Fruit fly (Drosophila melanogaster) whole organism, embryonic: ENCODE results near the gene fzy.

Experiments
- Atf-2 ChIP-seq: fragments of 200-800 bp; sonication (Bioruptor generic); optimal IDR thresholded peaks from 2 replicates; lab custom pipeline; 2016; ENCODE audit warnings: missing biosample characterization, missing genetic modification characterization
- Bteb2 ChIP-seq: fragments of 200-800 bp; sonication (Bioruptor generic); optimal IDR thresholded peaks from 2 replicates; lab custom pipeline; 2016; ENCODE audit warnings: missing biosample characterization, missing genetic modification characterization
- CG10209 ChIP-seq: fragments of 200-800 bp; sonication (Bioruptor generic); optimal IDR thresholded peaks from 3 replicates; lab custom pipeline; 2017; ENCODE audit warnings: missing biosample characterization, mild to moderate bottlenecking, missing genetic modification characterization, missing genetic modification reagents
- CG10274 ChIP-seq: fragments of 200-800 bp; sonication (Bioruptor generic); optimal IDR thresholded peaks from 3 replicates; lab custom pipeline; 2017; ENCODE audit warnings: missing biosample characterization, mild to moderate bottlenecking, missing genetic modification characterization
- CG10321 ChIP-seq: fragments of 200-800 bp; sonication (Bioruptor generic); IDR thresholded peaks from 2 replicates; pipeline ENCODE4 v1.3.6; 2022; ENCODE audit warnings: missing biosample characterization, missing genetic modification characterization
- CG12391 ChIP-seq: fragments of 200-800 bp; sonication (Bioruptor generic); optimal IDR thresholded peaks from 3 replicates; lab custom pipeline; 2018; ENCODE audit warnings: missing biosample characterization, mild to moderate bottlenecking, missing genetic modification characterization, moderate library complexity
- CG13296 ChIP-seq: fragments of 200-800 bp; sonication (Bioruptor generic); optimal IDR thresholded peaks from 3 replicates; lab custom pipeline; 2018; ENCODE audit warnings: missing biosample characterization, mild to moderate bottlenecking, missing genetic modification characterization
- CG13775 ChIP-seq: fragments of 200-800 bp; sonication (Bioruptor generic); optimal IDR thresholded peaks from 3 replicates; lab custom pipeline; 2017; ENCODE audit warnings: missing biosample characterization, mild to moderate bottlenecking, missing genetic modification characterization
- CG14014 ChIP-seq: fragments of 200-800 bp; sonication (Bioruptor generic); IDR thresholded peaks from 2 replicates; pipeline ENCODE4 v1.3.6; 2022; ENCODE audit warnings: missing biosample characterization, missing genetic modification characterization
- CG14050 ChIP-seq: fragments of 200-800 bp; sonication (Bioruptor generic); IDR thresholded peaks from 3 replicates; pipeline ENCODE4 v1.3.6; 2022; ENCODE audit warnings: missing biosample characterization, missing genetic modification characterization
- CG16813 ChIP-seq: fragments of 200-800 bp; sonication (Bioruptor generic); IDR thresholded peaks from 3 replicates; pipeline ENCODE4 v1.3.6; 2022; ENCODE audit warnings: missing biosample characterization, missing genetic modification characterization; ENCODE audit not compliant: partially characterized antibody
- CG17186 ChIP-seq: fragments of 200-800 bp; sonication (Bioruptor generic); optimal IDR thresholded peaks from 3 replicates; lab custom pipeline; 2017; ENCODE audit warnings: missing biosample characterization, missing genetic modification reagents, missing genetic modification characterization
- CG1792 ChIP-seq: fragments of 200-800 bp; sonication (Bioruptor generic); optimal IDR thresholded peaks from 2 replicates; lab custom pipeline; 2016; ENCODE audit warnings: missing biosample characterization, missing genetic modification characterization
- CG18476 ChIP-seq: fragments of 200-800 bp; sonication (Bioruptor generic); optimal IDR thresholded peaks from 2 replicates; lab custom pipeline; 2016; ENCODE audit warnings: missing biosample characterization, mild to moderate bottlenecking, missing genetic modification characterization
- CG18764 ChIP-seq: fragments of 200-800 bp; sonication (Bioruptor generic); optimal IDR thresholded peaks from 3 replicates; lab custom pipeline; 2016; ENCODE audit warnings: missing biosample characterization, missing genetic modification characterization
- CG4328 ChIP-seq: fragments of 200-800 bp; sonication (Bioruptor generic); optimal IDR thresholded peaks from 3 replicates; lab custom pipeline; 2017; ENCODE audit warnings: missing biosample characterization, missing genetic modification reagents, missing genetic modification characterization
- CG4707 ChIP-seq: fragments of 200-800 bp; sonication (Bioruptor generic); optimal IDR thresholded peaks from 2 replicates; lab custom pipeline; 2018; ENCODE audit warnings: missing biosample characterization, mild to moderate bottlenecking, missing genetic modification characterization, moderate library complexity
- CG8281 ChIP-seq: fragments of 200-800 bp; sonication (Bioruptor generic); optimal IDR thresholded peaks from 2 replicates; lab custom pipeline; 2018; ENCODE audit warnings: missing biosample characterization, mild to moderate bottlenecking, missing genetic modification characterization, moderate library complexity
- Dbx ChIP-seq: fragments of 200-800 bp; sonication (Bioruptor generic); IDR thresholded peaks from 3 replicates; pipeline ENCODE4 v1.3.6; 2022; ENCODE audit warnings: missing biosample characterization, missing genetic modification characterization
- Dp ChIP-seq: fragments of 200-800 bp; sonication (Bioruptor generic); optimal IDR thresholded peaks from 2 replicates; lab custom pipeline; 2018; ENCODE audit warnings: missing biosample characterization, mild to moderate bottlenecking, missing genetic modification characterization, moderate library complexity
- ERR ChIP-seq: fragments of 200-800 bp; sonication (Bioruptor generic); optimal IDR thresholded peaks from 2 replicates; lab custom pipeline; 2016; ENCODE audit warnings: missing biosample characterization, missing genetic modification characterization
- Fer3 ChIP-seq: fragments of 200-800 bp; sonication (Bioruptor generic); optimal IDR thresholded peaks from 2 replicates; lab custom pipeline; 2018; ENCODE audit warnings: missing biosample characterization, mild to moderate bottlenecking, missing genetic modification characterization, moderate library complexity
- Gsc ChIP-seq: fragments of 200-800 bp; sonication (Bioruptor generic); IDR thresholded peaks from 2 replicates; pipeline ENCODE4 v1.3.6; 2022; ENCODE audit warnings: missing biosample characterization, missing genetic modification characterization
- Hmx ChIP-seq: fragments of 200-800 bp; sonication (Bioruptor generic); optimal IDR thresholded peaks from 2 replicates; lab custom pipeline; 2016; ENCODE audit warnings: missing biosample characterization, missing genetic modification characterization
- Jarid2 ChIP-seq: fragments of 200-800 bp; sonication (Bioruptor generic); optimal IDR thresholded peaks from 3 replicates; lab custom pipeline; 2017; ENCODE audit warnings: mild to moderate bottlenecking, missing biosample characterization, missing genetic modification reagents, missing genetic modification characterization
- NK7.1 ChIP-seq: fragments of 200-800 bp; sonication (Bioruptor generic); optimal IDR thresholded peaks from 3 replicates; lab custom pipeline; 2016; ENCODE audit warnings: missing biosample characterization, missing genetic modification characterization
- Poxn ChIP-seq: fragments of 200-800 bp; sonication (Bioruptor generic); IDR thresholded peaks from 2 replicates; pipeline ENCODE4 v1.3.6; 2022; ENCODE audit warnings: missing biosample characterization, missing genetic modification characterization
- Side ChIP-seq: fragments of 200-800 bp; sonication (Bioruptor generic); optimal IDR thresholded peaks from 2 replicates; lab custom pipeline; 2016; ENCODE audit warnings: missing biosample characterization, missing genetic modification characterization
- Sry-δ ChIP-seq: fragments of 200-800 bp; sonication (Bioruptor generic); optimal IDR thresholded peaks from 2 replicates; lab custom pipeline; 2016; ENCODE audit warnings: missing biosample characterization, missing genetic modification characterization
- Taf1 ChIP-seq: fragments of 200-800 bp; sonication (Bioruptor generic); IDR thresholded peaks from 2 replicates; pipeline ENCODE4 v1.3.6; 2022; ENCODE audit warnings: missing biosample characterization, missing genetic modification characterization
- Vsx1 ChIP-seq: fragments of 200-800 bp; sonication (Bioruptor generic); optimal IDR thresholded peaks from 2 replicates; lab custom pipeline; 2017; ENCODE audit warnings: missing biosample characterization, mild to moderate bottlenecking, missing genetic modification characterization, missing genetic modification reagents
- Xbp1 ChIP-seq: fragments of 200-800 bp; sonication (Bioruptor generic); optimal IDR thresholded peaks from 3 replicates; lab custom pipeline; 2016; ENCODE audit warnings: missing biosample characterization, mild to moderate bottlenecking, missing genetic modification characterization
- YL-1 ChIP-seq: fragments of 200-800 bp; sonication (Bioruptor generic); optimal IDR thresholded peaks from 3 replicates; lab custom pipeline; 2017; ENCODE audit warnings: missing biosample characterization, mild to moderate bottlenecking, missing genetic modification characterization
- al ChIP-seq: fragments of 200-800 bp; sonication (Bioruptor generic); IDR thresholded peaks from 2 replicates; pipeline ENCODE4 v1.3.6; 2022; ENCODE audit warnings: missing biosample characterization, missing genetic modification characterization
- bbx ChIP-seq: fragments of 200-800 bp; sonication (Bioruptor generic); IDR thresholded peaks from 2 replicates; pipeline ENCODE4 v1.3.6; 2022; ENCODE audit warnings: missing biosample characterization, missing genetic modification characterization; ENCODE audit not compliant: partially characterized antibody
- dan ChIP-seq: fragments of 200-800 bp; sonication (Bioruptor generic); IDR thresholded peaks from 2 replicates; pipeline ENCODE4 v1.3.6; 2022; ENCODE audit warnings: missing biosample characterization, missing genetic modification characterization
- esg ChIP-seq: fragments of 200-800 bp; sonication (Bioruptor generic); conservative IDR thresholded peaks from 2 replicates; pipeline ENCODE4 v1.3.6; 2022; ENCODE audit warnings: missing biosample characterization, missing genetic modification characterization
- h ChIP-seq: fragments of >200 bp; optimal IDR thresholded peaks from 2 replicates; lab custom pipeline; 2017
- knrl ChIP-seq: fragments of 200-800 bp; sonication (Bioruptor generic); IDR thresholded peaks from 3 replicates; pipeline ENCODE4 v1.3.6; 2022; ENCODE audit warnings: missing biosample characterization, missing genetic modification characterization; ENCODE audit not compliant: partially characterized antibody
- lola ChIP-seq, 3 experiments: fragments of >200 bp in 2 of 3; fragments of 200-800 bp in 1 of 3; sonication (Bioruptor generic) in 1 of 3; optimal IDR thresholded peaks; 2 replicates each; lab custom pipeline; 2017 to 2019; ENCODE audit warnings: missing biosample characterization in 3 of 3, missing genetic modification characterization in 3 of 3, mild to moderate bottlenecking in 1 of 3, moderate library complexity in 1 of 3
- nerfin-2 ChIP-seq: fragments of 200-800 bp; sonication (Bioruptor generic); IDR thresholded peaks from 2 replicates; pipeline ENCODE4 v1.3.6; 2022; ENCODE audit warnings: missing biosample characterization, missing genetic modification characterization; ENCODE audit not compliant: partially characterized antibody
- pan ChIP-seq, 4 experiments: fragments of >200 bp in 3 of 4; fragments of 200-800 bp in 1 of 4; sonication (Bioruptor generic) in 1 of 4; optimal IDR thresholded peaks in 3 of 4; IDR thresholded peaks in 1 of 4; 2 replicates each; pipeline versions ENCODE4 v1.3.6 to Lab custom; 2017 to 2022; ENCODE audit warnings: missing biosample characterization in 2 of 4, missing genetic modification characterization in 2 of 4, mixed read lengths in 1 of 4
- phol ChIP-seq: fragments of 200-800 bp; sonication (Bioruptor generic); optimal IDR thresholded peaks from 3 replicates; lab custom pipeline; 2018; ENCODE audit warnings: missing biosample characterization, mild to moderate bottlenecking, missing genetic modification characterization, moderate library complexity
- ro ChIP-seq: fragments of 200-800 bp; sonication (Bioruptor generic); IDR thresholded peaks from 2 replicates; pipeline ENCODE4 v1.3.6; 2022; ENCODE audit warnings: missing biosample characterization, missing genetic modification characterization
- slp2 ChIP-seq: fragments of 200-800 bp; sonication (Bioruptor generic); optimal IDR thresholded peaks from 2 replicates; lab custom pipeline; 2016; ENCODE audit warnings: missing biosample characterization, missing genetic modification characterization
- so ChIP-seq: fragments of 200-800 bp; sonication (Bioruptor generic); IDR thresholded peaks from 3 replicates; pipeline ENCODE4 v1.3.6; 2022; ENCODE audit warnings: missing biosample characterization, missing genetic modification characterization
- stwl ChIP-seq: fragments of 200-800 bp; sonication (Bioruptor generic); optimal IDR thresholded peaks from 3 replicates; lab custom pipeline; 2018; ENCODE audit warnings: missing biosample characterization, mild to moderate bottlenecking, missing genetic modification characterization, moderate library complexity
- tio ChIP-seq: fragments of 200-800 bp; sonication (Bioruptor generic); optimal IDR thresholded peaks from 2 replicates; lab custom pipeline; 2017; ENCODE audit warnings: missing biosample characterization, missing genetic modification characterization, inconsistent platforms
- unc-4 ChIP-seq: fragments of 200-800 bp; sonication (Bioruptor generic); IDR thresholded peaks from 2 replicates; pipeline ENCODE4 v1.3.6; 2022; ENCODE audit warnings: missing biosample characterization, missing genetic modification characterization; ENCODE audit not compliant: partially characterized antibody

Gene fzy

DNA sequence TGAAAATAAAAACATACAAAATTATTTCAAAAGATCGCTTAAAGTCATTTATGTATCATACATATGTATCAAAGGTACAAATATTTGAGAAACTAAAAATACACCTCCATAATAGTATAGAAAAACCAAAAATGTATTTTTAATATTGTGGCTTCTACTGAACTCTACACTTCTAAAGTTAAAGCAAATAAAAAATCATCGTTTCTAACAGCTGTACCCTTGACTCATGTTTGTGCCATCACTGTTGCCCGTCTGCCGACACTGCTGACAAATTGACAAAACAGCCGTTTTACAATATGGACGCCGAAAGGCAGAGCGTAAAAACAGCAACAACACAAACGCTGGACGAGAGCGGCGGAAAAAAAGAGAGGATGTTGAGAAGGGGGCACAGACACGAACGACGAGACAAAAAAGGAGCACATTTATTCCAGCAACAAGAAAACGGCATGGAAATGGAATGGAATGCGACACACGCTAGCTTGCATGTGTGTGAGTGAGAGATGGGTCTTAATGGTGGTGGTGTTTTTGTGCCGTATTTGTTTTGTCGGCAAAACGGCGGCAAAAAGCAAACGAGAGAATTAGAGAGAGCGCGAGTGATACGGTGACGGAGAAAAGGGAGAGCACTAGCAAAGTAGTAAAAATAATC, 24.3 kb upstream of the fzy start (continued):
- TF ChIP-seq knrl (GFP tag; lab: Robert Waterston, UW) (no peak), Dbx (GFP tag; lab: Robert Waterston, UW) (no peak), nerfin-2 (GFP tag; lab: Robert Waterston, UW) (no peak), Xbp1 (GFP tag; lab: Kevin White, UChicago) (peak; percentile 79), CG18476 (peak; percentile 78), CG13296 (GFP tag; lab: Kevin White, UChicago) (peak; percentile 55), CG14050 (GFP tag; lab: Robert Waterston, UW) (no peak), Sry-δ (GFP tag; lab: Kevin White, UChicago) (peak; percentile 41), tio (GFP tag; lab: Kevin White, UChicago) (peak; percentile 68), Atf-2 (GFP tag; lab: Kevin White, UChicago) (peak; percentile 19), phol (peak; percentile 93), pan (optimal IDR thresholded peaks at IDR 0.05; lab: Kevin White, UChicago) (no peak), pan (GFP tag; optimal IDR thresholded peaks at IDR 0.05 in 1 of 2, IDR thresholded peaks at IDR 0.05 in 1 of 2) (no peak), so (GFP tag; lab: Robert Waterston, UW) (no peak), slp2 (GFP tag; lab: Kevin White, UChicago) (peak; percentile 52), Hmx (GFP tag; lab: Kevin White, UChicago) (peak; percentile 41), Vsx1 (peak; percentile 54), NK7.1 (GFP tag; lab: Kevin White, UChicago) (peak; percentile 69), Bteb2 (GFP tag; lab: Kevin White, UChicago) (peak; percentile 71), CG4707 (GFP tag; lab: Kevin White, UChicago) (peak; percentile 19), lola (GFP tag; optimal IDR thresholded peaks at IDR 0.05; lab: Kevin White, UChicago) (peak in 1 of 3 experiments; percentile 78), Taf1 (GFP tag; lab: Robert Waterston, UW) (no peak), Dp (GFP tag; lab: Kevin White, UChicago) (no peak), ro (GFP tag; lab: Robert Waterston, UW) (no peak), CG8281 (tag; lab: Kevin White, UChicago) (peak; percentile 94), bbx (GFP tag; lab: Robert Waterston, UW) (no peak), CG10209 (GFP tag; lab: Kevin White, UChicago) (peak; percentile 88), Gsc (no peak), al (GFP tag; lab: Robert Waterston, UW) (no peak), CG13775 (GFP tag; lab: Kevin White, UChicago) (peak; percentile 85), CG1792 (GFP tag; lab: Kevin White, UChicago) (peak; percentile 74), CG17186 (GFP tag; lab: Kevin White, UChicago) (peak; percentile 24), unc-4 (GFP tag; lab: Robert Waterston, UW) (no peak), CG4328 (GFP tag; lab: Kevin White, UChicago) (peak; percentile 71), YL-1 (GFP tag; lab: Kevin White, UChicago) (no peak), Poxn (no peak), Fer3 (tag; lab: Kevin White, UChicago) (peak; percentile 87), CG16813 (GFP tag; lab: Robert Waterston, UW) (no peak), CG10274 (GFP tag; lab: Kevin White, UChicago) (peak; percentile 75), ERR (GFP tag; lab: Kevin White, UChicago) (peak; percentile 46), Side (GFP tag; lab: Kevin White, UChicago) (peak; percentile 72), CG18764 (GFP tag; lab: Kevin White, UChicago) (peak; percentile 75), CG12391 (peak; percentile 90), h (lab: Kevin White, UChicago) (no peak), CG14014 (no peak), dan (GFP tag; lab: Robert Waterston, UW) (no peak), CG10321 (GFP tag; lab: Robert Waterston, UW) (no peak), Jarid2 (GFP tag; lab: Kevin White, UChicago) (peak; percentile 58), esg (no peak), stwl (no peak)
